Fruit fly (Drosophila melanogaster): ENCODE data around the gene Atet.
A peak's percentile ranks its signal among the peaks of the same experiment; 100 is the strongest.

Atet gene

dm6 chr2L:4382522-4382921, 48.8 kb downstream of the Atet start, which contains the start of gene CG17612 (continued):
- TF ChIP-seq Atf6 (GFP tag; IDR thresholded peaks at IDR 0.05) (no peak), Hmx (GFP tag; optimal IDR thresholded peaks at IDR 0.05) (no peak), CG30403 (GFP tag; optimal IDR thresholded peaks at IDR 0.05) (no peak), bowl (GFP tag; IDR thresholded peaks at IDR 0.05) (no peak), CG11247 (GFP tag; IDR thresholded peaks at IDR 0.05) (no peak), Vsx1 (GFP tag; optimal IDR thresholded peaks at IDR 0.05) (no peak), CG31224 (GFP tag; IDR thresholded peaks at IDR 0.05) (no peak), Meics (GFP tag; optimal IDR thresholded peaks at IDR 0.05) (no peak), CG10321 (GFP tag; IDR thresholded peaks at IDR 0.05) (no peak), dmrt11E (tag; optimal IDR thresholded peaks at IDR 0.05) (no peak), NFAT (GFP tag; IDR thresholded peaks at IDR 0.05) (no peak), danr (GFP tag; IDR thresholded peaks at IDR 0.05) (no peak), cad (GFP tag; optimal IDR thresholded peaks at IDR 0.05) (peak; percentile 24), TFAM (GFP tag; optimal IDR thresholded peaks at IDR 0.05) (no peak), crp (GFP tag; optimal IDR thresholded peaks at IDR 0.05) (no peak), eve (GFP tag; optimal IDR thresholded peaks at IDR 0.05) (no peak), YL-1 (GFP tag; optimal IDR thresholded peaks at IDR 0.05) (no peak), Neu2 (GFP tag; optimal IDR thresholded peaks at IDR 0.05; ENCODE audit: borderline replicate concordance) (no peak), CG10209 (GFP tag; optimal IDR thresholded peaks at IDR 0.05) (no peak), odd (GFP tag; optimal IDR thresholded peaks at IDR 0.05) (no peak), MESR4 (GFP tag; optimal IDR thresholded peaks at IDR 0.05) (peak; percentile 33), HLH54F (GFP tag; optimal IDR thresholded peaks at IDR 0.05) (no peak), CG15601 (tag; optimal IDR thresholded peaks at IDR 0.05) (no peak), CG8924 (tag; optimal IDR thresholded peaks at IDR 0.05) (no peak), Ptx1 (GFP tag; IDR thresholded peaks at IDR 0.05) (no peak), sob (GFP tag; IDR thresholded peaks at IDR 0.05) (no peak), ftz-f1 (GFP tag; optimal IDR thresholded peaks at IDR 0.05) (no peak), CkIIα-i1 (GFP tag; IDR thresholded peaks at IDR 0.05) (no peak), sisA (GFP tag; IDR thresholded peaks at IDR 0.05) (no peak), cas (GFP tag; IDR thresholded peaks at IDR 0.05) (no peak), CG10366 (GFP tag; IDR thresholded peaks at IDR 0.05) (no peak), ind (GFP tag; optimal IDR thresholded peaks at IDR 0.05) (no peak), Mrtf (GFP tag; IDR thresholded peaks at IDR 0.05) (no peak), salm (tag; optimal IDR thresholded peaks at IDR 0.05) (no peak), pzg (GFP tag; optimal IDR thresholded peaks at IDR 0.05) (peak; percentile 45), H2.0 (GFP tag; IDR thresholded peaks at IDR 0.05) (no peak), unpg (GFP tag; optimal IDR thresholded peaks at IDR 0.05) (no peak), CG5953 (GFP tag; IDR thresholded peaks at IDR 0.05) (no peak), CG3163 (GFP tag; optimal IDR thresholded peaks at IDR 0.05) (no peak), nerfin-2 (GFP tag; IDR thresholded peaks at IDR 0.05; ENCODE audit: partially characterized antibody) (peak; percentile 65; the same call in 1 of the 2 replicates), CG18764 (GFP tag; optimal IDR thresholded peaks at IDR 0.05) (no peak), bigmax (GFP tag; optimal IDR thresholded peaks at IDR 0.05) (no peak), zfh1 (GFP tag; IDR thresholded peaks at IDR 0.05) (no peak), CG17802 (tag; optimal IDR thresholded peaks at IDR 0.05) (no peak), NK7.1 (GFP tag; optimal IDR thresholded peaks at IDR 0.05) (no peak), Mad (GFP tag; optimal IDR thresholded peaks at IDR 0.05) (no peak), ara (GFP tag; IDR thresholded peaks at IDR 0.05) (no peak), Gug (GFP tag; IDR thresholded peaks at IDR 0.05) (no peak), CG8281 (tag; optimal IDR thresholded peaks at IDR 0.05) (no peak), tin (GFP tag; optimal IDR thresholded peaks at IDR 0.05) (no peak), luna (GFP tag; optimal IDR thresholded peaks at IDR 0.05) (no peak), CG12391 (tag; optimal IDR thresholded peaks at IDR 0.05) (no peak), slp2 (GFP tag; optimal IDR thresholded peaks at IDR 0.05) (no peak)

All from whole organism, embryonic.